Fruit fly (Drosophila melanogaster) whole organism, embryonic: Measurements from ENCODE around the gene lectin-29Ca.
A peak's percentile ranks its signal among the peaks of the same experiment; 100 is the strongest.

ENCODE experiments used
- Bdp1 ChIP-seq: fragments of 200-800 bp; sonication (Bioruptor generic); optimal IDR thresholded peaks from 3 replicates; lab custom pipeline; 2016; ENCODE audit warnings: missing biosample characterization, missing genetic modification characterization
- Blimp-1 ChIP-seq: fragments of 200-800 bp; sonication (Bioruptor generic); optimal IDR thresholded peaks from 3 replicates; lab custom pipeline; 2018; ENCODE audit warnings: missing biosample characterization, missing genetic modification characterization, mild to moderate bottlenecking, moderate library complexity, missing genetic modification reagents
- CG1024 ChIP-seq: fragments of 200-800 bp; sonication (Bioruptor generic); IDR thresholded peaks from 2 replicates; pipeline ENCODE4 v1.3.6; 2022; ENCODE audit warnings: missing biosample characterization, missing genetic modification characterization
- CG10321 ChIP-seq: fragments of 200-800 bp; sonication (Bioruptor generic); IDR thresholded peaks from 2 replicates; pipeline ENCODE4 v1.3.6; 2022; ENCODE audit warnings: missing biosample characterization, missing genetic modification characterization
- CG11247 ChIP-seq: fragments of 200-800 bp; sonication (Bioruptor generic); IDR thresholded peaks from 2 replicates; pipeline ENCODE4 v1.3.6; 2022; ENCODE audit warnings: missing biosample characterization, missing genetic modification characterization
- CG11398 ChIP-seq: fragments of 200-800 bp; sonication (Bioruptor generic); optimal IDR thresholded peaks from 2 replicates; lab custom pipeline; 2016; ENCODE audit warnings: missing biosample characterization, missing genetic modification characterization
- CG12104 ChIP-seq: fragments of 200-800 bp; sonication (Bioruptor generic); optimal IDR thresholded peaks from 3 replicates; lab custom pipeline; 2016; ENCODE audit warnings: missing biosample characterization, missing genetic modification characterization
- CG12219 ChIP-seq: fragments of 200-800 bp; sonication (Bioruptor generic); optimal IDR thresholded peaks from 3 replicates; lab custom pipeline; 2018; ENCODE audit warnings: missing biosample characterization, mild to moderate bottlenecking, missing genetic modification characterization
- CG16779 ChIP-seq: fragments of 200-800 bp; sonication (Bioruptor generic); IDR thresholded peaks from 2 replicates; pipeline ENCODE4 v1.3.6; 2022; ENCODE audit warnings: missing biosample characterization, missing genetic modification characterization
- CG17568 ChIP-seq: fragments of 200-800 bp; sonication (Bioruptor generic); optimal IDR thresholded peaks from 2 replicates; lab custom pipeline; 2018; ENCODE audit warnings: missing biosample characterization, mild to moderate bottlenecking, missing genetic modification characterization, moderate library complexity
- CG17802 ChIP-seq: fragments of 200-800 bp; sonication (Bioruptor generic); optimal IDR thresholded peaks from 2 replicates; lab custom pipeline; 2018; ENCODE audit warnings: missing biosample characterization, mild to moderate bottlenecking, missing genetic modification characterization, moderate library complexity
- CG33213 ChIP-seq: fragments of 200-800 bp; sonication (Bioruptor generic); optimal IDR thresholded peaks from 3 replicates; lab custom pipeline; 2016; ENCODE audit warnings: missing biosample characterization, missing genetic modification characterization
- CG34422 ChIP-seq: fragments of 200-800 bp; sonication (Bioruptor generic); IDR thresholded peaks from 3 replicates; pipeline ENCODE4 v1.3.6; 2022; ENCODE audit warnings: missing biosample characterization, missing genetic modification characterization
- CG4282 ChIP-seq: fragments of 200-800 bp; sonication (Bioruptor generic); optimal IDR thresholded peaks from 2 replicates; lab custom pipeline; 2016; ENCODE audit warnings: missing biosample characterization, missing genetic modification characterization
- CG6689 ChIP-seq: fragments of 200-800 bp; sonication (Bioruptor generic); IDR thresholded peaks from 2 replicates; pipeline ENCODE4 v1.3.6; 2022; ENCODE audit warnings: missing biosample characterization, missing genetic modification characterization
- CG6791 ChIP-seq: fragments of 200-800 bp; sonication (Bioruptor generic); IDR thresholded peaks from 3 replicates; pipeline ENCODE4 v1.3.6; 2022; ENCODE audit warnings: missing biosample characterization, missing genetic modification characterization; ENCODE audit not compliant: partially characterized antibody
- CG7372 ChIP-seq: fragments of 200-800 bp; sonication (Bioruptor generic); IDR thresholded peaks from 2 replicates; pipeline ENCODE4 v1.3.6; 2022; ENCODE audit warnings: missing biosample characterization, missing genetic modification characterization
- CG8924 ChIP-seq: fragments of 200-800 bp; optimal IDR thresholded peaks from 3 replicates; lab custom pipeline; 2019; ENCODE audit warnings: missing biosample characterization, mild to moderate bottlenecking, missing genetic modification characterization, moderate library complexity
- CG9609 ChIP-seq: fragments of 200-800 bp; sonication (Bioruptor generic); optimal IDR thresholded peaks from 3 replicates; lab custom pipeline; 2016; ENCODE audit warnings: missing biosample characterization, missing genetic modification characterization
- CTCF ChIP-seq: fragments of 200-800 bp; sonication (Bioruptor generic); optimal IDR thresholded peaks from 2 replicates; lab custom pipeline; 2017; ENCODE audit warnings: missing biosample characterization, mild to moderate bottlenecking, missing genetic modification characterization, moderate library complexity
- CrebB ChIP-seq: fragments of 200-800 bp; sonication (Bioruptor generic); optimal IDR thresholded peaks from 3 replicates; lab custom pipeline; 2018; ENCODE audit warnings: missing biosample characterization, mild to moderate bottlenecking, missing genetic modification characterization
- Dp ChIP-seq: fragments of 200-800 bp; sonication (Bioruptor generic); optimal IDR thresholded peaks from 2 replicates; lab custom pipeline; 2018; ENCODE audit warnings: missing biosample characterization, mild to moderate bottlenecking, missing genetic modification characterization, moderate library complexity
- H2.0 ChIP-seq: fragments of 200-800 bp; sonication (Bioruptor generic); IDR thresholded peaks from 2 replicates; pipeline ENCODE4 v1.3.6; 2022; ENCODE audit warnings: missing biosample characterization, missing genetic modification characterization
- HHEX ChIP-seq: fragments of 200-800 bp; sonication (Bioruptor generic); optimal IDR thresholded peaks from 3 replicates; lab custom pipeline; 2017; ENCODE audit warnings: missing biosample characterization, mild to moderate bottlenecking, missing genetic modification characterization, missing genetic modification reagents
- HLH4C ChIP-seq: fragments of 200-800 bp; sonication (Bioruptor generic); IDR thresholded peaks from 3 replicates; pipeline ENCODE4 v1.3.6; 2022; ENCODE audit warnings: missing biosample characterization, missing genetic modification characterization; ENCODE audit not compliant: partially characterized antibody
- Hey ChIP-seq: fragments of 200-800 bp; sonication (Bioruptor generic); optimal IDR thresholded peaks from 3 replicates; lab custom pipeline; 2018; ENCODE audit warnings: missing biosample characterization, mild to moderate bottlenecking, missing genetic modification characterization
- Six4 ChIP-seq: fragments of 200-800 bp; sonication (Bioruptor generic); optimal IDR thresholded peaks from 2 replicates; lab custom pipeline; 2016; ENCODE audit warnings: missing biosample characterization, missing genetic modification characterization
- Sox102F ChIP-seq: fragments of 200-800 bp; sonication (Bioruptor generic); optimal IDR thresholded peaks from 2 replicates; lab custom pipeline; 2018; ENCODE audit warnings: missing biosample characterization, mild to moderate bottlenecking, missing genetic modification characterization, moderate library complexity
- aop ChIP-seq: fragments of 200-800 bp; sonication (Bioruptor generic); IDR thresholded peaks from 2 replicates; pipeline ENCODE4 v1.3.6; 2022; ENCODE audit warnings: missing biosample characterization, missing genetic modification characterization
- gcm ChIP-seq: fragments of 200-800 bp; sonication (Bioruptor generic); optimal IDR thresholded peaks from 2 replicates; lab custom pipeline; 2019; ENCODE audit warnings: missing biosample characterization, mild to moderate bottlenecking, missing genetic modification characterization, moderate library complexity
- gem ChIP-seq: fragments of 200-800 bp; sonication (Bioruptor generic); optimal IDR thresholded peaks from 2 replicates; lab custom pipeline; 2019; ENCODE audit warnings: missing biosample characterization, mild to moderate bottlenecking, missing genetic modification characterization, moderate library complexity
- grn ChIP-seq: fragments of 200-800 bp; sonication (Bioruptor generic); optimal IDR thresholded peaks from 3 replicates; lab custom pipeline; 2017; ENCODE audit warnings: missing biosample characterization, missing genetic modification characterization
- insv ChIP-seq, 2 experiments: fragments of 200-800 bp; sonication (Bioruptor generic); optimal IDR thresholded peaks; 3 replicates each; lab custom pipeline; 2016 to 2018; ENCODE audit warnings: missing biosample characterization in 2 of 2, missing genetic modification characterization in 2 of 2
- luna ChIP-seq: fragments of 200-800 bp; sonication (Bioruptor generic); optimal IDR thresholded peaks from 2 replicates; lab custom pipeline; 2016; ENCODE audit warnings: missing biosample characterization, missing genetic modification characterization
- nerfin-2 ChIP-seq: fragments of 200-800 bp; sonication (Bioruptor generic); IDR thresholded peaks from 2 replicates; pipeline ENCODE4 v1.3.6; 2022; ENCODE audit warnings: missing biosample characterization, missing genetic modification characterization; ENCODE audit not compliant: partially characterized antibody
- org-1 ChIP-seq: fragments of 200-800 bp; sonication (Bioruptor generic); optimal IDR thresholded peaks from 2 replicates; lab custom pipeline; 2017; ENCODE audit warnings: missing biosample characterization, missing genetic modification characterization
- otp ChIP-seq: fragments of 200-800 bp; sonication (Bioruptor generic); IDR thresholded peaks from 3 replicates; pipeline ENCODE4, ENCODE4 v1.3.6; 2022; ENCODE audit warnings: missing biosample characterization, missing genetic modification characterization
- psq ChIP-seq: fragments of 200-800 bp; sonication (Bioruptor generic); optimal IDR thresholded peaks from 2 replicates; lab custom pipeline; 2017; ENCODE audit warnings: missing biosample characterization, missing genetic modification characterization
- pum ChIP-seq: fragments of 200-800 bp; sonication (Bioruptor generic); optimal IDR thresholded peaks from 2 replicates; lab custom pipeline; 2016; ENCODE audit warnings: missing biosample characterization, missing genetic modification characterization
- ro ChIP-seq: fragments of 200-800 bp; sonication (Bioruptor generic); IDR thresholded peaks from 2 replicates; pipeline ENCODE4 v1.3.6; 2022; ENCODE audit warnings: missing biosample characterization, missing genetic modification characterization
- row ChIP-seq: fragments of 200-800 bp; sonication (Bioruptor generic); IDR thresholded peaks from 3 replicates; pipeline ENCODE4 v1.3.6; 2022; ENCODE audit warnings: missing biosample characterization, missing genetic modification characterization
- scrt ChIP-seq: fragments of 200-800 bp; sonication (Bioruptor generic); optimal IDR thresholded peaks from 2 replicates; lab custom pipeline; 2018; ENCODE audit warnings: missing biosample characterization, mild to moderate bottlenecking, missing genetic modification characterization, moderate library complexity
- sqz ChIP-seq: fragments of 200-800 bp; sonication (Bioruptor generic); optimal IDR thresholded peaks from 3 replicates; lab custom pipeline; 2018; ENCODE audit warnings: missing biosample characterization, mild to moderate bottlenecking, missing genetic modification characterization
- sr ChIP-seq: fragments of 200-800 bp; sonication (Bioruptor generic); IDR thresholded peaks from 3 replicates; pipeline ENCODE4 v1.3.6; 2022; ENCODE audit warnings: missing biosample characterization, missing genetic modification characterization
- ssp ChIP-seq: fragments of 200-800 bp; sonication (Bioruptor generic); IDR thresholded peaks from 2 replicates; pipeline ENCODE4 v1.3.6; 2022; ENCODE audit warnings: missing biosample characterization, missing genetic modification characterization
- tgo ChIP-seq: fragments of 200-800 bp; sonication (Bioruptor generic); IDR thresholded peaks from 3 replicates; pipeline ENCODE4 v1.3.6; 2022; ENCODE audit warnings: missing biosample characterization, missing genetic modification characterization
- trh ChIP-seq: fragments of 200-800 bp; sonication (Bioruptor generic); optimal IDR thresholded peaks from 2 replicates; lab custom pipeline; 2016; ENCODE audit warnings: missing biosample characterization, missing genetic modification characterization
- twi ChIP-seq: fragments of 200-800 bp; optimal IDR thresholded peaks from 2 replicates; lab custom pipeline; 2019; ENCODE audit warnings: missing biosample characterization, mild to moderate bottlenecking, missing genetic modification characterization, moderate library complexity
- zen ChIP-seq: fragments of 200-800 bp; sonication (Bioruptor generic); optimal IDR thresholded peaks from 3 replicates; lab custom pipeline; 2018; ENCODE audit warnings: missing biosample characterization, mild to moderate bottlenecking, missing genetic modification characterization, moderate library complexity

The lectin-29Ca gene

dm6 chr2L:8403286-8404270 is 9.5 kb upstream of the lectin-29Ca start, which contains the start of gene emb (continued):
- TF ChIP-seq H2.0 (GFP tag; lab: Robert Waterston, UW): 0 out of 2 replicates have a peak, but pooled peaks have one; percentile 22
- TF ChIP-seq grn (GFP tag; lab: Kevin White, UChicago): no peak
- peak; percentile 23 for TF ChIP-seq Bdp1
- peak; percentile 79; the same call in 1 of the 3 replicates for TF ChIP-seq CG34422 (GFP tag; lab: Robert Waterston, UW)
- no peak for TF ChIP-seq CG1024 (GFP tag; lab: Robert Waterston, UW)
- peak; percentile 99 for TF ChIP-seq CG6791 (GFP tag; lab: Robert Waterston, UW)
- peak; percentile 40 for TF ChIP-seq twi (tag; lab: Kevin White, UChicago)
- TF ChIP-seq aop: 0 out of 2 replicates have a peak, but pooled peaks have one; percentile 30
- no peak for TF ChIP-seq CG11398 (GFP tag; lab: Kevin White, UChicago)
- TF ChIP-seq CrebB (tag; lab: Kevin White, UChicago): peak; percentile 33
- peak; percentile 65 for TF ChIP-seq Dp (GFP tag; lab: Kevin White, UChicago)
- TF ChIP-seq CTCF (GFP tag; lab: Kevin White, UChicago): no peak
- peak; percentile 37; the same call in 1 of the 2 replicates for TF ChIP-seq CG11247 (GFP tag; lab: Robert Waterston, UW)
- peak; percentile 100 for TF ChIP-seq HLH4C (GFP tag; lab: Robert Waterston, UW)
- TF ChIP-seq gcm (GFP tag; lab: Kevin White, UChicago): no peak
- peak; percentile 44 for TF ChIP-seq CG8924 (tag; lab: Kevin White, UChicago)
- TF ChIP-seq trh: no peak
- TF ChIP-seq pum (GFP tag; lab: Kevin White, UChicago): peak; percentile 21
- TF ChIP-seq Hey: no peak
- TF ChIP-seq Sox102F: no peak
- peak; percentile 89 for TF ChIP-seq CG33213 (GFP tag; lab: Kevin White, UChicago)
- no peak for TF ChIP-seq CG16779 (GFP tag; lab: Robert Waterston, UW)
- no peak for TF ChIP-seq CG4282 (GFP tag; lab: Kevin White, UChicago)
- 0 out of 3 replicates have a peak, but pooled peaks have one; percentile 9 for TF ChIP-seq otp
- TF ChIP-seq nerfin-2 (GFP tag; lab: Robert Waterston, UW): peak; percentile 100
- TF ChIP-seq CG17802 (tag; lab: Kevin White, UChicago): peak; percentile 40
- TF ChIP-seq row (GFP tag; lab: Robert Waterston, UW): peak; percentile 76
- TF ChIP-seq CG12219: peak; percentile 0
- TF ChIP-seq sqz: peak; percentile 67
- TF ChIP-seq Six4 (GFP tag; lab: Kevin White, UChicago): peak; percentile 46
- peak; percentile 68 for TF ChIP-seq ssp (GFP tag; lab: Robert Waterston, UW)
- TF ChIP-seq psq: peak; percentile 19
- no peak for TF ChIP-seq org-1 (GFP tag; lab: Kevin White, UChicago)
- TF ChIP-seq zen (tag; lab: Kevin White, UChicago): peak; percentile 77
- TF ChIP-seq CG17568 (GFP tag; lab: Kevin White, UChicago): no peak
- peak; percentile 52 for TF ChIP-seq CG12104
- TF ChIP-seq CG6689 (GFP tag; lab: Robert Waterston, UW): 0 out of 2 replicates have a peak, but pooled peaks have one; percentile 34
- no peak for TF ChIP-seq CG7372 (GFP tag; lab: Robert Waterston, UW)
- no peak for TF ChIP-seq tgo (GFP tag; lab: Robert Waterston, UW)
- peak; percentile 40 for TF ChIP-seq CG9609 (GFP tag; lab: Kevin White, UChicago)
- no peak for TF ChIP-seq CG10321
- no peak for TF ChIP-seq Blimp-1 (GFP tag; lab: Kevin White, UChicago)
- no peak for TF ChIP-seq HHEX
- TF ChIP-seq insv (GFP tag; optimal IDR thresholded peaks at IDR 0.05; lab: Kevin White, UChicago): peak in 1 of 2 experiments; percentile 41
- TF ChIP-seq ro (GFP tag; lab: Robert Waterston, UW): no peak
- TF ChIP-seq scrt (GFP tag; lab: Kevin White, UChicago): no peak
- no peak for TF ChIP-seq luna
- TF ChIP-seq gem: no peak
- no peak for TF ChIP-seq sr (GFP tag; lab: Robert Waterston, UW)
